Worm (Caenorhabditis elegans): ENCODE measurements around the gene abts-4.

abts-4 gene

DNA sequence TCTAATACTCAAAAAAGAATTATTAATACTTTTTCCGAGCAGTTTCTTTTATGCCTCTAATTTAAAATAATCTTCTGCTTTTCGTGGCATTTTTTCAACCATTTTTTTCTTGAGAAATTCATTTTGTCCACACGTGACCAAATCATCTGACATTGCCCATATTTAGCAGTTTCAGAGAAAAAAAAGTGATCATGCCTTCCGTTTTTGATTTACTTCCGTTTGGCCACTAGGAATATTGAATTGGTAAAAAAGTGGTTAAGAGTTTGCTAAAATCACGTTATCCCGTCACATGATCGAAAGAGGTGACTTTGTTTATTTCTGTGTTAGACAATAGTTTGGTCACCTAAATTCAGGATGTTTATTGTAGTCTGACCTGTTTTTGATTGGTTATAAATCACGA, 42.9 kb upstream of the abts-4 start:
- TF ChIP-seq hlh-30 (tag; optimal IDR thresholded peaks at IDR 0.05; ENCODE audit: insufficient read depth) (peak; percentile 29), che-1 (tag; optimal IDR thresholded peaks at IDR 0.05) (no peak)

ce11 chrX:6801546-6801945, 40.0 kb upstream of the abts-4 start:
- TF ChIP-seq unc-55 (GFP tag; optimal IDR thresholded peaks at IDR 0.05) (peak; percentile 61), dmd-4 (tag; optimal IDR thresholded peaks at IDR 0.05; ENCODE audit: borderline replicate concordance) (no peak)

DNA sequence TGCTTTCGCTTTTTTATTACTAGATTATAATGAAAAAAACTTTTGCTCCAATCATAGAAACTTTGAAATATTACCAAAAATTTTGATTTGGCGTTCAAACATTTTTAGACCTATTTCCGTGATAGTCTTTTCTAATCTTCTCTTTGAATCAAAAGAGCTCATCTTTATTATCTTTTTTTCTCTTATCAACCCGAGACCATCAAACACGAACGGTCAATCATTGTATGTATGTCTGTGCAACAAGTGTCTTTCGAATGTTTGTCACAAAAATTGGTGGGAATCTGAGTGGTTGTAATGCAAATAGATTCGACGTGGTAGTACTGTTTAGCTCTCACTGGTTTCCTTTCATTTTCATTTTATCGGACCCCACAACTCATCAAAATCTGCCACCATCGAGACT, 38.2 kb upstream of the abts-4 start, which contains the start of gene M03A8.3:
Gene M03A8.3 (plus strand): TSS at position 278 of the 400 bp plus-strand sequence.
- TF ChIP-seq dve-1 (tag; optimal IDR thresholded peaks at IDR 0.05) (no peak), elt-2 (tag; optimal IDR thresholded peaks at IDR 0.05) (peak; percentile 64)

DNA sequence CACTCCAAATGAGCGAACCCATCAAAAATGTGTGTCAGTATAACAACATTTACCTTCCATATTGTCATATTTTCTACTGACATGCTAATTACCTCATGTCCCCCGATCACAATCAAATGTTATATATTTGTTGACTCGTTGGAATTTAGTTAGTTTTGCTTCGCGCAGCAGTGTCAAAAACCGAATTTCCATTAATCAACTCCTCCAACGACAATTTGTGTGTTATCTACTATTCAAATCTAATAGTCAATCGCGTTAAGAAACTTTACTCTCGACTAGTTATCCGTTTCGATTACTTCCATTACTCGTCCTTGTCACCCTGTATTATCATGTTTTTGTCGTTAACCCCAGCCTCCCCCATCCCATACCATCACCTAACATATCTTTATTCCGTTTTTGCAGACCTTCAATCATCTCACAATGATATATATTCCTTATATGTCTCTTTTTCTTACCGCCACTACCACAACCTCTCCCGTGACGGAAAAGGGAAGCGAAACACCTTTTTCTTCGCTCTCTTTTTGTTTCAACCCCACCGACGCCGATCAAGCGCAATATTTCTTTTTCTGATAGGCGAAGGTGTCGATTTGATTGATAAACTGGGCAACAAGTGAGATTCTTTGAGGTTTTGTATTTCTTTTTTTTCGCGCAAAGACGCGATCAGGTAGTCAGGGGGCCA, 34.4 kb upstream of the abts-4 start:
- TF ChIP-seq eyg-1 (tag; optimal IDR thresholded peaks at IDR 0.05), result no peak
- TF ChIP-seq sox-4 (tag; optimal IDR thresholded peaks at IDR 0.05), result no peak
- TF ChIP-seq elt-2 (tag; optimal IDR thresholded peaks at IDR 0.05), result no peak
- no peak for TF ChIP-seq dmd-4 (tag; optimal IDR thresholded peaks at IDR 0.05; ENCODE audit: borderline replicate concordance)
- no peak for TF ChIP-seq K02D7.2 (tag; optimal IDR thresholded peaks at IDR 0.05)
- no peak for TF ChIP-seq lin-11 (tag; optimal IDR thresholded peaks at IDR 0.05)
- no peak for TF ChIP-seq ceh-9 (tag; optimal IDR thresholded peaks at IDR 0.05)
- TF ChIP-seq ceh-24 (tag; optimal IDR thresholded peaks at IDR 0.05), result no peak
- no peak for TF ChIP-seq ceh-2 (tag; optimal IDR thresholded peaks at IDR 0.05)
- no peak for TF ChIP-seq ceh-18 (tag; optimal IDR thresholded peaks at IDR 0.05)
- TF ChIP-seq ref-2 (tag; optimal IDR thresholded peaks at IDR 0.05), result no peak
- no peak for TF ChIP-seq madf-2 (tag; optimal IDR thresholded peaks at IDR 0.05)
- TF ChIP-seq C38D4.7 (GFP tag; optimal IDR thresholded peaks at IDR 0.05), result no peak
- TF ChIP-seq nhr-11 (tag; optimal IDR thresholded peaks at IDR 0.05), result no peak
- no peak for TF ChIP-seq ceh-22 (tag; optimal IDR thresholded peaks at IDR 0.05)
- TF ChIP-seq mec-3 (tag; optimal IDR thresholded peaks at IDR 0.05; ENCODE audit: borderline replicate concordance), result no peak
- TF ChIP-seq odd-2 (tag; optimal IDR thresholded peaks at IDR 0.05), result no peak
- TF ChIP-seq hlh-30 (tag; optimal IDR thresholded peaks at IDR 0.05; ENCODE audit: insufficient read depth), result no peak
- no peak for TF ChIP-seq pag-3 (tag; optimal IDR thresholded peaks at IDR 0.05; ENCODE audit: borderline replicate concordance)

ce11 chrX:6792281-6793003, 30.9 kb upstream of the abts-4 start:
- no peak for TF ChIP-seq odd-2 (tag; optimal IDR thresholded peaks at IDR 0.05)
- no peak for TF ChIP-seq ceh-31 (tag; optimal IDR thresholded peaks at IDR 0.05)
- no peak for TF ChIP-seq elt-4 (tag; optimal IDR thresholded peaks at IDR 0.05)
- TF ChIP-seq pax-1 (tag; optimal IDR thresholded peaks at IDR 0.05), result no peak
- no peak for TF ChIP-seq C08G9.2 (tag; optimal IDR thresholded peaks at IDR 0.05)
- TF ChIP-seq ahr-1 (tag; optimal IDR thresholded peaks at IDR 0.05), result no peak

DNA sequence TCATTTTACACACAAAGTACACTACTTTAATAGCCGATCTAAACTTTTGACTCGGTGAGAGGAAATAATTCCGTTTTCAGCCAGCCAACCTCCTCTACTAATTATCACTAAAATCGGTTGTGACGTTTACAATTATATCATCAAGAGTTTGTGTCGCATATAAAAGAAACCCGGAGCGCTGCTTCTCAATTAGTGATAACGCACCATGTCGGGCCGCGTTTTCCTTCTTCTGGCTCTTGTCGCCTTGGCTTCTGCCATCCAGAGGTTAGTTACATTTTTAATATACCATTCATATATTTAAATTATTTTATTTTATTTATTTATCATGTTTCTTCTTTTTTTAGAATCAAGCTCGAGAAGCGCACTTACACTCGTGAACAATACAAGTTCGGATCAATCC, 29.4 kb upstream of the abts-4 start, which contains the start of gene asp-3:
Gene asp-3 (plus strand): TSS at position 79 of the 400 bp plus-strand sequence.
- TF ChIP-seq nhr-11 (tag; optimal IDR thresholded peaks at IDR 0.05) (no peak), nhr-232 (tag; optimal IDR thresholded peaks at IDR 0.05) (no peak), odd-2 (tag; optimal IDR thresholded peaks at IDR 0.05) (no peak), ceh-6 (GFP tag; optimal IDR thresholded peaks at IDR 0.05) (no peak), ceh-2 (tag; optimal IDR thresholded peaks at IDR 0.05) (no peak), K09A11.1 (tag; optimal IDR thresholded peaks at IDR 0.05; ENCODE audit: insufficient read depth) (no peak), elt-2 (tag; optimal IDR thresholded peaks at IDR 0.05) (peak; percentile 34)

Measured in whole organism, late embryonic.